Worm (Caenorhabditis elegans) whole organism, late embryonic: Measurements from ENCODE around the gene hphd-1.
A peak's percentile ranks its signal among the peaks of the same experiment; 100 is the strongest.

Experiments
- C08G9.2 ChIP-seq: sonication (generic microtip); optimal IDR thresholded peaks from 2 replicates; lab custom pipeline; 2016; ENCODE audit warnings: mild to moderate bottlenecking, missing genetic modification characterization, moderate library complexity, missing compliant biosample characterization
- F13H6.1 ChIP-seq: sonication (generic microtip); optimal IDR thresholded peaks from 2 replicates; lab custom pipeline; 2016; ENCODE audit warnings: missing genetic modification characterization, missing compliant biosample characterization
- K02D7.2 ChIP-seq: sonication (generic microtip); optimal IDR thresholded peaks from 2 replicates; lab custom pipeline; 2017; ENCODE audit warnings: mild to moderate bottlenecking, missing genetic modification characterization, missing compliant biosample characterization
- T23F11.4 ChIP-seq: fragments of 200-800 bp; sonication (Bioruptor generic); optimal IDR thresholded peaks from 2 replicates; lab custom pipeline; 2018; ENCODE audit warnings: mild to moderate bottlenecking, missing genetic modification characterization, missing compliant biosample characterization
- Y22D7AL.16 ChIP-seq: sonication (generic microtip); optimal IDR thresholded peaks from 2 replicates; lab custom pipeline; 2016; ENCODE audit warnings: missing genetic modification characterization, missing compliant biosample characterization
- ama-1 ChIP-seq: fragments of 150-350 bp; optimal IDR thresholded peaks from 2 replicates; lab custom pipeline; 2014
- ceh-19 ChIP-seq: fragments of 200-800 bp; sonication (Bioruptor generic); optimal IDR thresholded peaks from 2 replicates; lab custom pipeline; 2018; ENCODE audit warnings: mild to moderate bottlenecking, missing genetic modification characterization, missing compliant biosample characterization
- ceh-30 ChIP-seq: fragments of 150-350 bp; optimal IDR thresholded peaks from 2 replicates; lab custom pipeline; 2014; ENCODE audit warnings: missing biosample characterization, missing genetic modification characterization
- ceh-31 ChIP-seq: sonication (generic microtip); optimal IDR thresholded peaks from 2 replicates; lab custom pipeline; 2016; ENCODE audit warnings: missing genetic modification characterization, missing compliant biosample characterization
- ceh-45 ChIP-seq: fragments of 200-800 bp; sonication (Bioruptor generic); IDR thresholded peaks from 2 replicates; pipeline ENCODE4 v1.3.6; 2022; ENCODE audit warnings: missing genetic modification reagents, missing genetic modification characterization, missing compliant biosample characterization
- ceh-48 ChIP-seq: sonication (generic microtip); optimal IDR thresholded peaks from 2 replicates; lab custom pipeline; 2016; ENCODE audit warnings: missing genetic modification characterization, inconsistent platforms, missing compliant biosample characterization
- ceh-9 ChIP-seq: sonication (generic microtip); optimal IDR thresholded peaks from 2 replicates; lab custom pipeline; 2016; ENCODE audit warnings: mild to moderate bottlenecking, missing genetic modification characterization, inconsistent platforms, missing compliant biosample characterization
- che-1 ChIP-seq: sonication (generic microtip); optimal IDR thresholded peaks from 2 replicates; lab custom pipeline; 2016; ENCODE audit warnings: mild to moderate bottlenecking, missing genetic modification characterization, missing compliant biosample characterization
- elt-2 ChIP-seq: sonication (generic microtip); optimal IDR thresholded peaks from 2 replicates; lab custom pipeline; 2016; ENCODE audit warnings: missing genetic modification reagents, missing genetic modification characterization, missing compliant biosample characterization
- elt-4 ChIP-seq: sonication (generic microtip); optimal IDR thresholded peaks from 2 replicates; lab custom pipeline; 2016; ENCODE audit warnings: missing genetic modification characterization, missing compliant biosample characterization
- fax-1 ChIP-seq: sonication (generic microtip); optimal IDR thresholded peaks from 2 replicates; lab custom pipeline; 2016; ENCODE audit warnings: missing genotype, missing genetic modification characterization, missing compliant biosample characterization
- fkh-10 ChIP-seq: fragments of 150-350 bp; optimal IDR thresholded peaks from 2 replicates; lab custom pipeline; 2014; ENCODE audit warnings: missing biosample characterization, missing genetic modification reagents, missing genetic modification characterization
- fkh-6 ChIP-seq: sonication (generic microtip); optimal IDR thresholded peaks from 2 replicates; lab custom pipeline; 2016; ENCODE audit warnings: missing genetic modification characterization, missing compliant biosample characterization
- hlh-15 ChIP-seq: sonication (generic microtip); optimal IDR thresholded peaks from 2 replicates; lab custom pipeline; 2016; ENCODE audit warnings: missing genetic modification characterization, missing compliant biosample characterization
- hlh-30 ChIP-seq: sonication (generic microtip); optimal IDR thresholded peaks from 2 replicates; lab custom pipeline; 2017; ENCODE audit warnings: antibody characterized with exemption, missing genetic modification characterization, missing compliant biosample characterization; ENCODE audit not compliant: insufficient read depth
- hlh-6 ChIP-seq: sonication (generic microtip); optimal IDR thresholded peaks from 2 replicates; lab custom pipeline; 2016; ENCODE audit warnings: missing genotype, missing genetic modification characterization, missing compliant biosample characterization
- madf-2 ChIP-seq: sonication (generic microtip); optimal IDR thresholded peaks from 2 replicates; lab custom pipeline; 2017; ENCODE audit warnings: missing genetic modification characterization, missing compliant biosample characterization
- mec-3 ChIP-seq: sonication (generic microtip); optimal IDR thresholded peaks from 2 replicates; lab custom pipeline; 2016; ENCODE audit warnings: borderline replicate concordance, missing genetic modification characterization, missing compliant biosample characterization
- nfya-1 ChIP-seq: sonication (generic microtip); optimal IDR thresholded peaks from 2 replicates; lab custom pipeline; 2017; ENCODE audit warnings: missing genetic modification characterization, mild to moderate bottlenecking, missing compliant biosample characterization, antibody characterized with exemption, moderate library complexity
- nhr-232 ChIP-seq: sonication (generic microtip); optimal IDR thresholded peaks from 2 replicates; lab custom pipeline; 2016; ENCODE audit warnings: missing genetic modification characterization, missing compliant biosample characterization
- odd-2 ChIP-seq: sonication (generic microtip); optimal IDR thresholded peaks from 2 replicates; lab custom pipeline; 2017; ENCODE audit warnings: antibody characterized with exemption, mild to moderate bottlenecking, missing genetic modification characterization, missing compliant biosample characterization
- pag-3 ChIP-seq: sonication (generic microtip); optimal IDR thresholded peaks from 2 replicates; lab custom pipeline; 2016; ENCODE audit warnings: missing compliant biosample characterization, missing genetic modification characterization, borderline replicate concordance
- pha-2 ChIP-seq: sonication (generic microtip); optimal IDR thresholded peaks from 2 replicates; lab custom pipeline; 2017; ENCODE audit warnings: mild to moderate bottlenecking, missing genetic modification characterization, missing compliant biosample characterization
- pros-1 ChIP-seq: fragments of 150-350 bp; optimal IDR thresholded peaks from 2 replicates; lab custom pipeline; 2014; ENCODE audit warnings: missing biosample characterization, missing genetic modification reagents, missing genetic modification characterization
- rnt-1 ChIP-seq: sonication (generic microtip); optimal IDR thresholded peaks from 2 replicates; lab custom pipeline; 2016; ENCODE audit warnings: missing genetic modification characterization, missing compliant biosample characterization
- sdc-2 ChIP-seq: sonication (generic microtip); optimal IDR thresholded peaks from 2 replicates; lab custom pipeline; 2016; ENCODE audit warnings: missing genotype, missing genetic modification characterization, missing compliant biosample characterization
- syd-9 ChIP-seq: sonication (generic microtip); optimal IDR thresholded peaks from 2 replicates; lab custom pipeline; 2016; ENCODE audit warnings: mild to moderate bottlenecking, missing genetic modification characterization, moderate library complexity, missing compliant biosample characterization
- tbx-2 ChIP-seq: sonication (generic microtip); optimal IDR thresholded peaks from 2 replicates; lab custom pipeline; 2016; ENCODE audit warnings: missing genetic modification characterization, missing compliant biosample characterization
- unc-3 ChIP-seq, 2 experiments: fragments of 200-800 bp in 1 of 2; sonication (Bioruptor generic) in 1 of 2; sonication (generic microtip) in 1 of 2; conservative IDR thresholded peaks in 1 of 2; optimal IDR thresholded peaks in 1 of 2; 2 replicates each; pipeline versions ENCODE4 v1.3.6 to Lab custom; 2016 to 2022; ENCODE audit warnings: missing compliant biosample characterization in 2 of 2, missing genetic modification characterization in 2 of 2, missing genetic modification reagents in 1 of 2
- unc-86 ChIP-seq: sonication (generic microtip); optimal IDR thresholded peaks from 2 replicates; lab custom pipeline; 2016; ENCODE audit warnings: missing genetic modification characterization, missing compliant biosample characterization

Gene hphd-1

DNA sequence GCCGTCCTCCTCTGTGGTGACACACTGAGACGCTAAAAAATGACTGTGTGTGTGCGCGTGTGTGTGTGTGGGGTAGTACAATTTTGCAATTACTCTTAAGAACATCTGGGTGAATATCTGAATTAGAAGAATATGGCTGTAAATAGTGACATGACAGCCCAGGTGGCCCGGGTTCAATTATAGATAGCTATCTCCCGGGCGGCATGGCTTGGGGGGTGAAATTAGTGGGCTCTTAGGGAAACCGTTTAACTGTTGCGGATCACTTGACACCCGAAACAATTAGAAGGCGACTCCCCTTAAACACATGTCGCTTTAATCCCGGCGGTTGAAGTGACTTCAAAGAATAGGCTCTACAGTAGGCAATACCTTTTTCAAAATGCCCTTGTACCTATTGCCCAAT, 6.2 kb downstream of the hphd-1 start:
- TF ChIP-seq ceh-19 (GFP tag; lab: Kevin White, UChicago) (no peak), Y22D7AL.16 (tag; lab: Kevin White, UChicago) (no peak), K02D7.2 (tag; lab: Kevin White, UChicago) (no peak), odd-2 (tag; lab: Kevin White, UChicago) (no peak), C08G9.2 (tag; lab: Kevin White, UChicago) (no peak), madf-2 (tag; lab: Kevin White, UChicago) (no peak), fkh-10 (GFP tag; lab: Kevin White, UChicago) (no peak), fkh-6 (no peak), pag-3 (no peak), pha-2 (tag; lab: Kevin White, UChicago) (no peak), hlh-30 (tag; lab: Kevin White, UChicago) (no peak), che-1 (tag; lab: Kevin White, UChicago) (no peak)

DNA sequence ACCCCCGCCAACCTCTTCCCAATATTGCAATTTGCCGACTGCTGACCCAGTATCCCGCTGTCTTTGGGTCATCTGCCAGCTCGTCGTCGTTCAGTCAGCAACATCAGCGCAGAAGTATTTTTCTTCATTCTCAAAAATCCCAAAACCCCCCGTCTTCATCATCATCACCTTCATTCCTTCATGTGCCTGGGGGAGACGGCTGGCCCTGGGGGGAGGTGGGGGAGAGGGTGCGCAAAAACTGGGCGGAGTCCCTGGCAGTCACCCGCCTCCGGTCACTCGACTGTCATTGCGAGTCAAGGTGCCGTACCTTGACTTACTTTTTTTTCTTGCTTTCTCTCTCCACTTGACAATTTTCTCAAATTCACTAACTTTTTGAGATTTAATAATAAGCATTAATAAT, 8.6 kb downstream of the hphd-1 start:
- TF ChIP-seq sdc-2 (tag; lab: Kevin White, UChicago) (no peak), ceh-45 (GFP tag; lab: Robert Waterston, UW) (no peak), mec-3 (tag; lab: Kevin White, UChicago) (no peak), ceh-9 (tag; lab: Kevin White, UChicago) (no peak), T23F11.4 (GFP tag; lab: Kevin White, UChicago) (no peak), nfya-1 (tag; lab: Kevin White, UChicago) (no peak), fax-1 (tag; lab: Kevin White, UChicago) (no peak), syd-9 (tag; lab: Kevin White, UChicago) (no peak), unc-86 (tag; lab: Kevin White, UChicago) (no peak), hlh-6 (tag; lab: Kevin White, UChicago) (no peak), ceh-31 (tag; lab: Kevin White, UChicago) (no peak), pros-1 (tag; lab: Kevin White, UChicago) (no peak), fkh-10 (GFP tag; lab: Kevin White, UChicago) (no peak), ceh-48 (tag; lab: Kevin White, UChicago) (no peak), rnt-1 (no peak), ama-1 (lab: Kevin White, UChicago) (no peak)

DNA sequence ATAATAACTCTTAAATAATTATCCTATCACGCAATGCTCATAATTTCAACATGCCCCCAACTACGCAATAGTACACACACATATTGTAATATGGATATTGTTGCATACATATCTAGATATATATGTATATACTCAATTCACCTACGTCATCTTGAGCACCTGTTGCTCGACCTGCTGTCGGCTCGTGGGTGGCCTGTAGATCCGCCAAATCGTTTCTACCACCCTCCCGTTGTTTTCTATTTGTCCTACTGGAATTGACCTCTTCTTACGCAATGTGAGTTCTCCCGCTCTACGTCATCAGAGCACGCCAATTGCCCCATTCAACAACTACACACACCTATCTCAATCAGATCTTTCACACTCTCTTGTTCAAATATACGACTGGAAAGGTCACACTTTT, 10.6 kb downstream of the hphd-1 start:
- TF ChIP-seq tbx-2 (peak; percentile 39), pag-3 (no peak)

DNA sequence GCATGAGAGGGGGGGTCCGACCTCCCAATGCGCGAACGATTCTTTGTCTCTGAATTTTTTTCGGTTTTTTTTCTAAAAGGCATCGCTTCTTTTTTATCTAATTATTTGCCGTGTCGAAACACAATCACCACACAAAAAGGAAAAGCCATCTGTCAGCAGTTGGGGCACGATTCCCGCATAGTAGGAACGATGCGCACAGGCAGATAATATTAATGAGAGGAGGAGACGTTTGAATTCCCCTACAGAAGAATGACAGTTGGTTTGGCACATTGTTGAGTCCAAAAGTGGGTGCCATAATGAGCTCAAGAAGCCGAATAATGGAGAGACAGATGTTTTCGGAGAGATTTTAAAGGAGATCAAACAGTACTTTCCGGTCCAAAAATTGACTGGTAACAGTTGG, 11.7 kb downstream of the hphd-1 start:
- TF ChIP-seq Y22D7AL.16 (tag; lab: Kevin White, UChicago): no peak
- TF ChIP-seq T23F11.4 (GFP tag; lab: Kevin White, UChicago): no peak
- TF ChIP-seq unc-86 (tag; lab: Kevin White, UChicago): no peak
- TF ChIP-seq rnt-1: no peak
- TF ChIP-seq unc-3 (GFP tag; conservative IDR thresholded peaks at IDR 0.05; lab: Robert Waterston, UW): no peak
- TF ChIP-seq unc-3 (tag; optimal IDR thresholded peaks at IDR 0.05; lab: Kevin White, UChicago): no peak
- TF ChIP-seq tbx-2: no peak
- TF ChIP-seq ceh-30 (tag; lab: Kevin White, UChicago): no peak
- TF ChIP-seq elt-2: no peak
- no peak for TF ChIP-seq hlh-6 (tag; lab: Kevin White, UChicago)
- no peak for TF ChIP-seq odd-2 (tag; lab: Kevin White, UChicago)
- TF ChIP-seq elt-4 (tag; lab: Kevin White, UChicago): no peak
- no peak for TF ChIP-seq F13H6.1 (tag; lab: Kevin White, UChicago)
- no peak for TF ChIP-seq ceh-19 (GFP tag; lab: Kevin White, UChicago)
- TF ChIP-seq nhr-232 (tag; lab: Kevin White, UChicago): no peak
- TF ChIP-seq C08G9.2 (tag; lab: Kevin White, UChicago): no peak
- TF ChIP-seq hlh-15: no peak
- TF ChIP-seq fkh-6: no peak
- TF ChIP-seq sdc-2 (tag; lab: Kevin White, UChicago): no peak
- TF ChIP-seq, all 69 proteins: peak for 0
